Worm (Caenorhabditis elegans): Measurements from ENCODE around the gene F52D10.2.

- no peak for TF ChIP-seq Y116A8C.19 (tag; optimal IDR thresholded peaks at IDR 0.05; ENCODE audit: borderline replicate concordance)
- TF ChIP-seq pqm-1 (tag; optimal IDR thresholded peaks at IDR 0.05): no peak
- no peak for TF ChIP-seq ztf-11 (tag; optimal IDR thresholded peaks at IDR 0.05)
- TF ChIP-seq lsy-2 (tag; optimal IDR thresholded peaks at IDR 0.05): no peak
- TF ChIP-seq nhr-28 (tag; optimal IDR thresholded peaks at IDR 0.05): no peak
- TF ChIP-seq ces-1 (GFP tag; optimal IDR thresholded peaks at IDR 0.05): no peak
- no peak for TF ChIP-seq nhr-12 (tag; optimal IDR thresholded peaks at IDR 0.05)
- TF ChIP-seq ceh-82 (tag; optimal IDR thresholded peaks at IDR 0.05): no peak
- TF ChIP-seq pag-3 (tag; optimal IDR thresholded peaks at IDR 0.05; ENCODE audit: borderline replicate concordance, insufficient read depth): no peak
- TF ChIP-seq nhr-237 (tag; optimal IDR thresholded peaks at IDR 0.05): no peak
- no peak for TF ChIP-seq lin-39 (tag; optimal IDR thresholded peaks at IDR 0.05)
Measured at ce11 chrX:11572205-11572604, 19.3 kb downstream of the F52D10.2 start, which contains the start of gene frm-3.
